Fruit fly (Drosophila melanogaster) whole organism, embryonic: ENCODE data around the gene NC2beta.
A peak's percentile ranks its signal among the peaks of the same experiment; 100 is the strongest.

ENCODE experiments used
- CG13287 ChIP-seq: fragments of 200-800 bp; sonication (Bioruptor generic); IDR thresholded peaks from 2 replicates; pipeline ENCODE4 v1.3.6; 2022; ENCODE audit warnings: missing biosample characterization, missing genetic modification characterization; ENCODE audit not compliant: partially characterized antibody
- CG30403 ChIP-seq: fragments of 200-800 bp; sonication (Bioruptor generic); optimal IDR thresholded peaks from 3 replicates; lab custom pipeline; 2016; ENCODE audit warnings: missing biosample characterization, missing genetic modification characterization
- Fer1 ChIP-seq: fragments of 200-800 bp; sonication (Bioruptor generic); optimal IDR thresholded peaks from 2 replicates; lab custom pipeline; 2017; ENCODE audit warnings: missing biosample characterization, mild to moderate bottlenecking, missing genetic modification characterization
- Oli ChIP-seq: fragments of 200-800 bp; sonication (Bioruptor generic); optimal IDR thresholded peaks from 2 replicates; lab custom pipeline; 2018; ENCODE audit warnings: missing biosample characterization, mild to moderate bottlenecking, missing genetic modification characterization, moderate library complexity
- en ChIP-seq: fragments of 200-800 bp; sonication (Bioruptor generic); optimal IDR thresholded peaks from 2 replicates; lab custom pipeline; 2016; ENCODE audit warnings: missing biosample characterization, missing genetic modification characterization
- slou ChIP-seq: fragments of 200-800 bp; sonication (Bioruptor generic); optimal IDR thresholded peaks from 3 replicates; lab custom pipeline; 2016; ENCODE audit warnings: missing biosample characterization, missing genetic modification characterization

DNA sequence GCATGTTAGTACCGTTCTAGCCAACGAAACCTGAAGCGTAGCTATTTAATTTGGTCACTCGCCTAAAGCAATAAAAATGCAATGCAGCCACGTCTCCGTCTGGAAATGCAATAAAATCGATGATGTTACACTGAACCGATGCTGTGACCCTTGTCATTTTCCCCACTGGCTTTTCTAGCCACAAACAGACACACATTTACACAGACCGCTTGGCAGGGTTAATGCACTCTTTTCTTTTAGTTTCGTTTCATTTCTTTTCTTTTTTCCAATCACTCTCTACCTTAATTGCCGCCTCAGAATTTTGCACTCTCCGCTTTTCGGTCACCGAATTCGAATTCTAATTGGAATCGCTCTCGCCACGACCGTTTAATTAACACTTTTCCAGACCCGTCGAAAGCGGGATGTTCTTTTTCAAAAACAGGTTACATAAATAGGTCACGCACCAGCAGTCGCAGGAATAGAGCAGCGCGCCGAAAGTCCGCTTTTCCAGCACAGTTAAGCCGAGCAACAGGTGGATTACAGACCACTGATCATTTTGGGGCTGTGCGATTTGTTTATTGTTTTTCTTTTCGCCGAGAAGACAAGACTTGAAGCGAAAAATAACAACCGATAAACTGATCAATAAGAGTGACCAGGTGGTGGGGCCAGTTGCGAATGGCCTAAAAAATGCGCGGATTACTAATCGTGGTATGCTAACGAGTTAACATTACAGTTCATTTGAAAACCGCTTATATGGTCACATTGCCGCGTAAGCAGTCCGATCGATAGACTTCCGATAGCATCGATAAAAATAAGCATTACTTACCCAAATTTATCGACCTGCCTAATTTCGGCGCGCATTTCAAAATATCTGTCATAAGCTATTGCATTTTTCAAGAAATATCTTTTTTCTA is 49.9 kb downstream of the NC2beta start, which contains the start of gene ck:
- peak; percentile 0 for TF ChIP-seq Fer1 (GFP tag; lab: Kevin White, UChicago)
- no peak for TF ChIP-seq slou (GFP tag; lab: Kevin White, UChicago)
- TF ChIP-seq Oli (tag; lab: Kevin White, UChicago) = no peak
- peak; percentile 74 for TF ChIP-seq CG13287
- TF ChIP-seq en (GFP tag; lab: Kevin White, UChicago) = no peak
- TF ChIP-seq CG30403 = no peak
